Worm (Caenorhabditis elegans) whole organism, L4 larva: Measurements from ENCODE around the gene chat-1.

Source experiments
- R02D3.7 ChIP-seq: fragments of 150-350 bp; sonication (generic microtip); optimal IDR thresholded peaks from 3 replicates; lab custom pipeline; 2014; ENCODE audit warnings: missing biosample characterization, missing genetic modification characterization
- Y105C5A.15 ChIP-seq: fragments of 200-800 bp; sonication (Bioruptor generic); IDR thresholded peaks from 2 replicates; pipeline ENCODE4 v1.3.6; 2022; ENCODE audit warnings: missing genetic modification characterization, missing compliant biosample characterization
- Y75B8A.6 ChIP-seq: fragments of 200-800 bp; sonication (Bioruptor generic); IDR thresholded peaks from 2 replicates; pipeline ENCODE4 v1.3.6; 2022; ENCODE audit warnings: missing genetic modification reagents, missing genetic modification characterization, missing compliant biosample characterization
- ZK337.2 ChIP-seq: fragments of 200-800 bp; sonication (Bioruptor generic); IDR thresholded peaks from 2 replicates; pipeline ENCODE4 v1.3.6; 2022; ENCODE audit warnings: missing genetic modification reagents, missing genetic modification characterization, missing compliant biosample characterization
- ceh-28 ChIP-seq: fragments of 150-350 bp; optimal IDR thresholded peaks from 2 replicates; lab custom pipeline; 2014; ENCODE audit warnings: missing biosample characterization, missing genetic modification reagents, missing genetic modification characterization
- ceh-32 ChIP-seq: sonication (generic microtip); optimal IDR thresholded peaks from 2 replicates; lab custom pipeline; 2016; ENCODE audit warnings: mild to moderate bottlenecking, missing genetic modification characterization, missing compliant biosample characterization; ENCODE audit not compliant: poor library complexity
- ceh-62 ChIP-seq: sonication (generic microtip); optimal IDR thresholded peaks from 2 replicates; lab custom pipeline; 2017; ENCODE audit warnings: missing biosample characterization, missing genetic modification characterization
- ces-1 ChIP-seq: fragments of 150-350 bp; sonication (generic microtip); optimal IDR thresholded peaks from 4 replicates; lab custom pipeline; 2014; ENCODE audit warnings: missing biosample characterization, missing genetic modification reagents, missing genetic modification characterization
- cey-2 ChIP-seq: sonication (generic microtip); optimal IDR thresholded peaks from 3 replicates; lab custom pipeline; 2017; ENCODE audit warnings: missing genetic modification characterization, mild to moderate bottlenecking, missing compliant biosample characterization, antibody characterized with exemption, borderline replicate concordance; ENCODE audit not compliant: insufficient read depth
- ctbp-1 ChIP-seq: fragments of 200-800 bp; sonication (Bioruptor generic); IDR thresholded peaks from 2 replicates; pipeline ENCODE4 v1.3.6; 2022; ENCODE audit warnings: missing genetic modification reagents, missing genetic modification characterization, missing compliant biosample characterization
- daf-12 ChIP-seq: fragments of 150-350 bp; optimal IDR thresholded peaks from 2 replicates; lab custom pipeline; 2014; ENCODE audit warnings: missing biosample characterization, missing genetic modification reagents, missing genetic modification characterization
- daf-8 ChIP-seq: fragments of 200-800 bp; sonication (Bioruptor generic); IDR thresholded peaks from 2 replicates; pipeline ENCODE4 v1.3.6; 2022; ENCODE audit warnings: missing genetic modification characterization, missing compliant biosample characterization
- dmd-8 ChIP-seq: fragments of 200-800 bp; sonication (Bioruptor generic); IDR thresholded peaks from 2 replicates; pipeline ENCODE4 v1.3.6; 2022; ENCODE audit warnings: missing genetic modification characterization, missing compliant biosample characterization
- dmd-9 ChIP-seq: fragments of 200-800 bp; sonication (Bioruptor generic); IDR thresholded peaks from 2 replicates; pipeline ENCODE4 v1.3.6; 2022; ENCODE audit warnings: missing genetic modification reagents, missing genetic modification characterization, missing compliant biosample characterization
- duxl-1 ChIP-seq: sonication (generic microtip); optimal IDR thresholded peaks from 2 replicates; lab custom pipeline; 2016; ENCODE audit warnings: mild to moderate bottlenecking, missing genetic modification characterization, moderate library complexity, missing compliant biosample characterization; ENCODE audit not compliant: poor library complexity
- egl-27 ChIP-seq: sonication (generic microtip); optimal IDR thresholded peaks from 3 replicates; lab custom pipeline; 2017; ENCODE audit warnings: missing biosample characterization, missing genetic modification reagents, missing genetic modification characterization
- egl-43 ChIP-seq: fragments of 200-800 bp; sonication (Bioruptor generic); IDR thresholded peaks from 2 replicates; pipeline ENCODE4 v1.3.6; 2022; ENCODE audit warnings: missing genetic modification reagents, missing genetic modification characterization, missing compliant biosample characterization
- fkh-10 ChIP-seq: fragments of 150-350 bp; optimal IDR thresholded peaks from 2 replicates; lab custom pipeline; 2014; ENCODE audit warnings: missing biosample characterization, missing genetic modification reagents, missing genetic modification characterization
- hlh-11 ChIP-seq: fragments of 200-800 bp; sonication (Bioruptor generic); optimal IDR thresholded peaks from 2 replicates; lab custom pipeline; 2018; ENCODE audit warnings: mild to moderate bottlenecking, missing genetic modification characterization, missing compliant biosample characterization
- hlh-30 ChIP-seq: sonication (generic microtip); optimal IDR thresholded peaks from 2 replicates; lab custom pipeline; 2017; ENCODE audit warnings: antibody characterized with exemption, mild to moderate bottlenecking, missing genetic modification characterization, missing compliant biosample characterization; ENCODE audit not compliant: insufficient read depth
- hmg-1.1 ChIP-seq: fragments of 200-800 bp; sonication (Bioruptor generic); IDR thresholded peaks from 2 replicates; pipeline ENCODE4 v1.3.6; 2022; ENCODE audit warnings: missing genetic modification reagents, missing genetic modification characterization, missing compliant biosample characterization
- jun-1 ChIP-seq: fragments of 150-350 bp; optimal IDR thresholded peaks from 2 replicates; lab custom pipeline; 2014; ENCODE audit warnings: missing biosample characterization, missing genetic modification reagents, missing genetic modification characterization
- lim-7 ChIP-seq: fragments of 200-800 bp; sonication (Bioruptor generic); IDR thresholded peaks from 2 replicates; pipeline ENCODE4 v1.3.6; 2022; ENCODE audit warnings: missing genetic modification characterization, missing compliant biosample characterization
- lin-1 ChIP-seq: fragments of 200-800 bp; sonication (Bioruptor generic); IDR thresholded peaks from 2 replicates; pipeline ENCODE4 v1.3.6; 2022; ENCODE audit warnings: missing genetic modification reagents, missing genetic modification characterization, missing compliant biosample characterization
- lin-13 ChIP-seq: fragments of 150-350 bp; optimal IDR thresholded peaks from 2 replicates; lab custom pipeline; 2014; ENCODE audit warnings: missing biosample characterization, missing genetic modification reagents, missing genetic modification characterization
- lin-15B ChIP-seq: fragments of 150-350 bp; sonication (generic microtip); optimal IDR thresholded peaks from 3 replicates; lab custom pipeline; 2014; ENCODE audit warnings: missing biosample characterization, missing genetic modification characterization
- lin-29 ChIP-seq: fragments of 200-800 bp; sonication (Bioruptor generic); IDR thresholded peaks from 2 replicates; pipeline ENCODE4 v1.3.6; 2022; ENCODE audit warnings: missing genetic modification reagents, missing genetic modification characterization, missing compliant biosample characterization
- lin-39 ChIP-seq: fragments of 150-350 bp; optimal IDR thresholded peaks from 2 replicates; lab custom pipeline; 2014; ENCODE audit warnings: missing biosample characterization, missing genetic modification reagents, missing genetic modification characterization
- lir-3 ChIP-seq: sonication (generic microtip); optimal IDR thresholded peaks from 2 replicates; lab custom pipeline; 2016; ENCODE audit warnings: mild to moderate bottlenecking, missing genetic modification characterization, missing compliant biosample characterization
- madf-9 ChIP-seq: fragments of 200-800 bp; sonication (Bioruptor generic); conservative IDR thresholded peaks from 2 replicates; pipeline ENCODE4 v1.3.6; 2022; ENCODE audit warnings: missing genetic modification reagents, missing genetic modification characterization, missing compliant biosample characterization
- mdl-1 ChIP-seq, 2 experiments: fragments of 150-350 bp in 1 of 2; sonication (generic microtip) in 1 of 2; optimal IDR thresholded peaks; 2 replicates each; lab custom pipeline; 2014 to 2017; ENCODE audit warnings: missing biosample characterization in 2 of 2, missing genetic modification characterization in 2 of 2
- mes-2 ChIP-seq: sonication (generic microtip); optimal IDR thresholded peaks from 2 replicates; lab custom pipeline; 2016; ENCODE audit warnings: missing genotype, mild to moderate bottlenecking, missing genetic modification characterization, missing compliant biosample characterization; ENCODE audit not compliant: poor library complexity, severe bottlenecking
- nhr-10 ChIP-seq: fragments of 150-350 bp; optimal IDR thresholded peaks from 2 replicates; lab custom pipeline; 2014; ENCODE audit warnings: missing biosample characterization, missing genetic modification characterization
- nhr-102 ChIP-seq: sonication (generic microtip); optimal IDR thresholded peaks from 2 replicates; lab custom pipeline; 2016; ENCODE audit warnings: mild to moderate bottlenecking, missing genetic modification characterization, moderate library complexity, missing compliant biosample characterization
- nhr-41 ChIP-seq: fragments of 200-800 bp; sonication (Bioruptor generic); IDR thresholded peaks from 2 replicates; pipeline ENCODE4 v1.3.6; 2022; ENCODE audit warnings: missing genetic modification reagents, missing genetic modification characterization, missing compliant biosample characterization
- nhr-42 ChIP-seq: fragments of 200-800 bp; sonication (Bioruptor generic); IDR thresholded peaks from 2 replicates; pipeline ENCODE4 v1.3.6; 2022; ENCODE audit warnings: missing genetic modification characterization, missing compliant biosample characterization
- nhr-48 ChIP-seq: sonication (generic microtip); optimal IDR thresholded peaks from 2 replicates; lab custom pipeline; 2016; ENCODE audit warnings: mild to moderate bottlenecking, missing genetic modification characterization, missing compliant biosample characterization
- pha-4 ChIP-seq, 2 experiments: fragments of 150-350 bp in 1 of 2; fragments of 200-800 bp in 1 of 2; sonication (Bioruptor generic) in 1 of 2; IDR thresholded peaks in 1 of 2; optimal IDR thresholded peaks in 1 of 2; 2 replicates each; pipeline versions ENCODE4 v1.3.6 to Lab custom; 2014 to 2022; ENCODE audit warnings: missing genetic modification characterization in 2 of 2, missing genetic modification reagents in 2 of 2, missing biosample characterization in 1 of 2, missing compliant biosample characterization in 1 of 2
- rbr-2 ChIP-seq: sonication (generic microtip); optimal IDR thresholded peaks from 2 replicates; lab custom pipeline; 2016; ENCODE audit warnings: missing genotype, missing genetic modification characterization, missing compliant biosample characterization
- sdz-12 ChIP-seq: fragments of 200-800 bp; sonication (Bioruptor generic); optimal IDR thresholded peaks from 2 replicates; lab custom pipeline; 2018; ENCODE audit warnings: mild to moderate bottlenecking, missing genetic modification characterization, missing compliant biosample characterization
- skn-1 ChIP-seq: fragments of 150-350 bp; optimal IDR thresholded peaks from 2 replicates; lab custom pipeline; 2014; ENCODE audit warnings: missing biosample characterization, missing genetic modification characterization
- spr-1 ChIP-seq: sonication (generic microtip); optimal IDR thresholded peaks from 2 replicates; lab custom pipeline; 2016; ENCODE audit warnings: mild to moderate bottlenecking, missing genetic modification characterization, missing compliant biosample characterization
- unc-39 ChIP-seq: sonication (generic microtip); optimal IDR thresholded peaks from 2 replicates; lab custom pipeline; 2017; ENCODE audit warnings: missing biosample characterization, missing genetic modification characterization
- unc-62 ChIP-seq, 3 experiments: fragments of 150-350 bp in 1 of 3; sonication (generic microtip); optimal IDR thresholded peaks in 2 of 3; peaks in 1 of 3; 1 replicate in 1 of 3; 2 replicates in 2 of 3; lab custom pipeline; 2014 to 2017; ENCODE audit warnings: missing biosample characterization in 3 of 3, missing genetic modification characterization in 3 of 3, missing genetic modification reagents in 3 of 3, missing genotype in 1 of 3
- vab-7 ChIP-seq: fragments of 200-800 bp; sonication (Bioruptor generic); IDR thresholded peaks from 2 replicates; pipeline ENCODE4 v1.3.6; 2022; ENCODE audit warnings: missing genetic modification reagents, missing genetic modification characterization, missing compliant biosample characterization
- zfp-3 ChIP-seq: fragments of 200-800 bp; sonication (Bioruptor generic); conservative IDR thresholded peaks from 2 replicates; pipeline ENCODE4 v1.3.6; 2022; ENCODE audit warnings: missing genetic modification reagents, missing genetic modification characterization, missing compliant biosample characterization
- zip-11 ChIP-seq: fragments of 200-800 bp; sonication (Bioruptor generic); IDR thresholded peaks from 2 replicates; pipeline ENCODE4 v1.3.6; 2022; ENCODE audit warnings: missing genetic modification characterization, missing compliant biosample characterization
- zip-2 ChIP-seq: fragments of 150-350 bp; optimal IDR thresholded peaks from 2 replicates; lab custom pipeline; 2014; ENCODE audit warnings: missing biosample characterization, missing genetic modification characterization
- ztf-11 ChIP-seq: fragments of 150-350 bp; optimal IDR thresholded peaks from 2 replicates; lab custom pipeline; 2014; ENCODE audit warnings: missing biosample characterization, missing genetic modification characterization
- ztf-7 ChIP-seq: fragments of 150-350 bp; optimal IDR thresholded peaks from 2 replicates; lab custom pipeline; 2014; ENCODE audit warnings: missing biosample characterization, missing genetic modification characterization

Gene chat-1

ce11 chrIV:4449843-4450242, 2.7 kb downstream of the chat-1 start (continued):
- peak; percentile 47 for TF ChIP-seq nhr-102 (tag; lab: Kevin White, UChicago)
- no peak for TF ChIP-seq ceh-32 (tag; lab: Kevin White, UChicago)
- TF ChIP-seq Y75B8A.6 (GFP tag; lab: Robert Waterston, UW), result 0 out of 2 replicates have a peak, but pooled peaks have one; percentile 55
- TF ChIP-seq lir-3 (tag; lab: Kevin White, UChicago), result no peak
- no peak for TF ChIP-seq ctbp-1 (GFP tag; lab: Robert Waterston, UW)
- no peak for TF ChIP-seq ZK337.2
- TF ChIP-seq ceh-62 (tag; lab: Kevin White, UChicago), result no peak
- TF ChIP-seq duxl-1 (tag; lab: Kevin White, UChicago), result no peak
- TF ChIP-seq dmd-9 (GFP tag; lab: Robert Waterston, UW), result no peak
- no peak for TF ChIP-seq lin-15B (tag; lab: Kevin White, UChicago)
- no peak for TF ChIP-seq madf-9 (GFP tag; lab: Robert Waterston, UW)
- TF ChIP-seq lin-13 (GFP tag; lab: Kevin White, UChicago), result no peak
- TF ChIP-seq daf-8 (GFP tag; lab: Robert Waterston, UW), result no peak
- no peak for TF ChIP-seq R02D3.7
- peak; percentile 31 for TF ChIP-seq spr-1 (tag; lab: Kevin White, UChicago)
- no peak for TF ChIP-seq Y105C5A.15 (GFP tag; lab: Robert Waterston, UW)
- TF ChIP-seq dmd-8, result no peak
- TF ChIP-seq nhr-42 (GFP tag; lab: Robert Waterston, UW), result no peak
- no peak for TF ChIP-seq zip-2 (tag; lab: Kevin White, UChicago)
- TF ChIP-seq cey-2 (tag; lab: Kevin White, UChicago), result no peak
- peak; percentile 3 for TF ChIP-seq nhr-48 (tag; lab: Kevin White, UChicago)
- no peak; the same call in 1 of the 2 replicates for TF ChIP-seq zfp-3
- TF ChIP-seq lim-7, result 0 out of 2 replicates have a peak, but pooled peaks have one; percentile 46
- TF ChIP-seq mes-2 (tag; lab: Kevin White, UChicago), result peak; percentile 45
- no peak for TF ChIP-seq daf-12 (tag; lab: Kevin White, UChicago)
- no peak for TF ChIP-seq unc-39
- TF ChIP-seq ceh-28 (tag; lab: Kevin White, UChicago), result no peak
- no peak for TF ChIP-seq ztf-11 (tag; lab: Kevin White, UChicago)
- no peak for TF ChIP-seq egl-27 (tag; lab: Kevin White, UChicago)
- no peak for TF ChIP-seq egl-43 (GFP tag; lab: Robert Waterston, UW)
- no peak for TF ChIP-seq hmg-1.1 (GFP tag; lab: Robert Waterston, UW)
- TF ChIP-seq hlh-30 (tag; lab: Kevin White, UChicago), result no peak
- TF ChIP-seq lin-29 (GFP tag; lab: Robert Waterston, UW), result no peak
- no peak for TF ChIP-seq fkh-10 (GFP tag; lab: Kevin White, UChicago)
- no peak for TF ChIP-seq skn-1 (tag; lab: Kevin White, UChicago)
- TF ChIP-seq hlh-11, result peak; percentile 68
- TF ChIP-seq ces-1 (GFP tag; lab: Kevin White, UChicago), result no peak
- no peak for TF ChIP-seq lin-39
- no peak for TF ChIP-seq zip-11 (GFP tag; lab: Robert Waterston, UW)
- TF ChIP-seq vab-7 (GFP tag; lab: Robert Waterston, UW), result no peak
- no peak for TF ChIP-seq nhr-10 (tag; lab: Kevin White, UChicago)
- no peak for TF ChIP-seq sdz-12 (GFP tag; lab: Kevin White, UChicago)
- TF ChIP-seq nhr-41 (GFP tag; lab: Robert Waterston, UW), result peak; percentile 75
- TF ChIP-seq ztf-7 (tag; lab: Kevin White, UChicago), result no peak
- no peak; the same call in 1 of the 2 replicates for TF ChIP-seq pha-4 (GFP tag; IDR thresholded peaks at IDR 0.05; lab: Robert Waterston, UW)
- no peak for TF ChIP-seq pha-4 (tag; optimal IDR thresholded peaks at IDR 0.05; lab: Kevin White, UChicago)
- TF ChIP-seq mdl-1 (tag; optimal IDR thresholded peaks at IDR 0.05; lab: Kevin White, UChicago), result no peak
- no peak for TF ChIP-seq rbr-2 (tag; lab: Kevin White, UChicago)
- TF ChIP-seq lin-1 (GFP tag; lab: Robert Waterston, UW), result no peak; the same call in 1 of the 2 replicates
- TF ChIP-seq jun-1, result no peak
- no peak for TF ChIP-seq unc-62 (GFP tag; optimal IDR thresholded peaks at IDR 0.05 in 1 of 2; lab: Kevin White, UChicago)
- TF ChIP-seq unc-62 (tag; optimal IDR thresholded peaks at IDR 0.05; lab: Kevin White, UChicago), result no peak
